Worm (Caenorhabditis elegans) whole organism, early embryonic: Measurements from ENCODE around the gene str-207.

Experiments used
- ama-1 ChIP-seq: fragments of 150-350 bp; optimal IDR thresholded peaks from 2 replicates; lab custom pipeline; 2014
- hmbx-1 ChIP-seq: sonication (generic microtip); optimal IDR thresholded peaks from 2 replicates; lab custom pipeline; 2016; ENCODE audit warnings: mild to moderate bottlenecking, missing genetic modification characterization, missing compliant biosample characterization
- pes-1 ChIP-seq: fragments of 200-800 bp; sonication (Bioruptor generic); IDR thresholded peaks from 2 replicates; pipeline ENCODE4 v1.3.6; 2022; ENCODE audit warnings: missing genetic modification reagents, missing genetic modification characterization, missing compliant biosample characterization
- scrt-1 ChIP-seq: fragments of 200-800 bp; sonication (Bioruptor generic); IDR thresholded peaks from 2 replicates; pipeline ENCODE4 v1.3.6; 2022; ENCODE audit warnings: missing genetic modification characterization, missing compliant biosample characterization
- tbx-11 ChIP-seq: fragments of 200-800 bp; sonication (Bioruptor generic); IDR thresholded peaks from 2 replicates; pipeline ENCODE4 v1.3.6; 2022; ENCODE audit warnings: missing genetic modification characterization, missing compliant biosample characterization

- TF ChIP-seq ama-1 (lab: Kevin White, UChicago), result no peak
- TF ChIP-seq pes-1, result no peak
- no peak for TF ChIP-seq hmbx-1 (tag; lab: Kevin White, UChicago)
- no peak for TF ChIP-seq tbx-11 (GFP tag; lab: Robert Waterston, UW)
- no peak for TF ChIP-seq scrt-1 (GFP tag; lab: Robert Waterston, UW)
Measured at ce11 chrV:4983091-4983490, 31.6 kb downstream of the str-207 start, which contains the start of gene srsx-13.
